Fruit fly (Drosophila melanogaster): ENCODE measurements around the gene alphaTub67C.

alphaTub67C gene

dm6 chr3L:9718929-9719328 is 37.9 kb downstream of the alphaTub67C start, which contains the start of the genes CG18178 and CG14174 (continued):
- TF ChIP-seq Hr38 (GFP tag; optimal IDR thresholded peaks at IDR 0.05) (no peak), svp (GFP tag) (no peak), Met (GFP tag; optimal IDR thresholded peaks at IDR 0.05) (no peak), CG6808 (GFP tag; optimal IDR thresholded peaks at IDR 0.05) (no peak), dsx (GFP tag; optimal IDR thresholded peaks at IDR 0.05; ENCODE audit: poor library complexity, severe bottlenecking) (peak; percentile 61), spab (GFP tag; optimal IDR thresholded peaks at IDR 0.05) (no peak), acj6 (GFP tag; optimal IDR thresholded peaks at IDR 0.05) (peak; percentile 55), CG11762 (GFP tag; optimal IDR thresholded peaks at IDR 0.05; ENCODE audit: insufficient read depth) (peak; percentile 37), CG8319 (GFP tag; optimal IDR thresholded peaks at IDR 0.05) (no peak), CG3032 (tag; optimal IDR thresholded peaks at IDR 0.05) (peak; percentile 78), CG10669 (GFP tag; optimal IDR thresholded peaks at IDR 0.05) (no peak), CG9139 (GFP tag; optimal IDR thresholded peaks at IDR 0.05) (no peak), Ets96B (tag; optimal IDR thresholded peaks at IDR 0.05) (peak; percentile 69), Sox15 (GFP tag; optimal IDR thresholded peaks at IDR 0.05) (peak; percentile 44), Hr39 (GFP tag; optimal IDR thresholded peaks at IDR 0.05) (peak; percentile 37), Blimp-1 (GFP tag; optimal IDR thresholded peaks at IDR 0.05) (no peak), salr (GFP tag; optimal IDR thresholded peaks at IDR 0.05) (peak in 1 of 2 experiments; percentile 36), fd85E (GFP tag; optimal IDR thresholded peaks at IDR 0.05) (no peak), CG31627 (GFP tag; optimal IDR thresholded peaks at IDR 0.05) (peak; percentile 30), pdm3 (GFP tag; optimal IDR thresholded peaks at IDR 0.05) (no peak), achi (GFP tag; optimal IDR thresholded peaks at IDR 0.05) (no peak), Sox102F (GFP tag; optimal IDR thresholded peaks at IDR 0.05) (no peak), CG6276 (GFP tag; optimal IDR thresholded peaks at IDR 0.05) (no peak)

dm6 chr3L:9720102-9720501 is 39.0 kb downstream of the alphaTub67C start:
- no peak for TF ChIP-seq Hr38 (GFP tag; optimal IDR thresholded peaks at IDR 0.05)
- no peak for TF ChIP-seq CG6854 (GFP tag; optimal IDR thresholded peaks at IDR 0.05)
- TF ChIP-seq CG8319 (GFP tag; optimal IDR thresholded peaks at IDR 0.05), result no peak

- TF ChIP-seq Eip93F (GFP tag; optimal IDR thresholded peaks at IDR 0.05) (no peak), CG31627 (GFP tag; optimal IDR thresholded peaks at IDR 0.05) (peak; percentile 75), CG3919 (GFP tag; optimal IDR thresholded peaks at IDR 0.05) (no peak), CG4318 (GFP tag; optimal IDR thresholded peaks at IDR 0.05) (no peak), CG15336 (GFP tag; IDR thresholded peaks at IDR 0.05) (peak; percentile 30; the same call in 1 of the 2 replicates), CG6276 (GFP tag; optimal IDR thresholded peaks at IDR 0.05) (no peak), CG32006 (GFP tag; optimal IDR thresholded peaks at IDR 0.05) (no peak), Eip78C (GFP tag) (no peak), Sox15 (GFP tag; optimal IDR thresholded peaks at IDR 0.05) (peak; percentile 46), lz (GFP tag; optimal IDR thresholded peaks at IDR 0.05) (peak; percentile 70), Ets96B (tag; optimal IDR thresholded peaks at IDR 0.05) (no peak), CG3032 (tag; optimal IDR thresholded peaks at IDR 0.05) (peak; percentile 73), CG11294 (GFP tag; IDR thresholded peaks at IDR 0.05) (peak; percentile 16; the same call in 1 of the 2 replicates), CG8119 (GFP tag; IDR thresholded peaks at IDR 0.05) (peak; percentile 36; the same call in 1 of the 3 replicates), Eip75B (GFP tag; optimal IDR thresholded peaks at IDR 0.05) (no peak), Smox (GFP tag; optimal IDR thresholded peaks at IDR 0.05) (no peak), CG6163 (GFP tag; IDR thresholded peaks at IDR 0.05) (no peak), Gug (GFP tag; IDR thresholded peaks at IDR 0.05) (peak; percentile 55), eg (GFP tag; IDR thresholded peaks at IDR 0.05) (peak; percentile 80), cyc (GFP tag; optimal IDR thresholded peaks at IDR 0.05) (peak; percentile 70), esn (GFP tag; optimal IDR thresholded peaks at IDR 0.05) (peak; percentile 78), Sox14 (GFP tag; optimal IDR thresholded peaks at IDR 0.05) (no peak), CG8319 (GFP tag; optimal IDR thresholded peaks at IDR 0.05) (no peak), Hr39 (GFP tag; optimal IDR thresholded peaks at IDR 0.05) (no peak), Met (GFP tag; optimal IDR thresholded peaks at IDR 0.05) (no peak), vri (GFP tag; optimal IDR thresholded peaks at IDR 0.05) (no peak), Lpt (GFP tag; optimal IDR thresholded peaks at IDR 0.05) (peak; percentile 26)
Observed at dm6 chr3L:9723108-9723507, 42.0 kb downstream of the alphaTub67C start, which contains the start of the genes nbs and defl. Gene nbs (minus strand): TSS chr3L:9723194. Gene defl (plus strand): TSS chr3L:9723423.

Measured in whole organism, prepupa.